Worm (Caenorhabditis elegans) whole organism, L2 larva: Measurements from ENCODE around the gene F53C11.9.

Source experiments
- C34F6.9 ChIP-seq: fragments of 150-350 bp; optimal IDR thresholded peaks from 2 replicates; lab custom pipeline; 2014; ENCODE audit warnings: missing biosample characterization, missing genetic modification characterization
- F13H6.1 ChIP-seq: sonication (generic microtip); optimal IDR thresholded peaks from 2 replicates; lab custom pipeline; 2016; ENCODE audit warnings: missing genetic modification characterization, missing compliant biosample characterization
- R02D3.7 ChIP-seq: fragments of 150-350 bp; optimal IDR thresholded peaks from 2 replicates; lab custom pipeline; 2014; ENCODE audit warnings: missing biosample characterization, missing genetic modification characterization
- Y55F3AM.14 ChIP-seq: fragments of 200-800 bp; sonication (Bioruptor generic); optimal IDR thresholded peaks from 2 replicates; lab custom pipeline; 2018; ENCODE audit warnings: mild to moderate bottlenecking, missing genetic modification characterization, missing compliant biosample characterization
- ZK546.5 ChIP-seq: sonication (generic microtip); optimal IDR thresholded peaks from 2 replicates; lab custom pipeline; 2017; ENCODE audit warnings: missing biosample characterization, missing genetic modification characterization
- alr-1 ChIP-seq: fragments of 150-350 bp; optimal IDR thresholded peaks from 2 replicates; lab custom pipeline; 2014; ENCODE audit warnings: missing biosample characterization, missing genetic modification characterization
- aly-2 ChIP-seq: fragments of 150-350 bp; optimal IDR thresholded peaks from 2 replicates; lab custom pipeline; 2014; ENCODE audit warnings: missing biosample characterization, missing genetic modification characterization
- ama-1 ChIP-seq: fragments of 150-350 bp; optimal IDR thresholded peaks from 2 replicates; lab custom pipeline; 2018; ENCODE audit warnings: inconsistent platforms
- blmp-1 ChIP-seq: sonication (generic microtip); optimal IDR thresholded peaks from 2 replicates; lab custom pipeline; 2017; ENCODE audit warnings: missing genetic modification characterization, mild to moderate bottlenecking, missing compliant biosample characterization, antibody characterized with exemption, moderate library complexity; ENCODE audit not compliant: insufficient read depth
- ceh-16 ChIP-seq: fragments of 150-350 bp; optimal IDR thresholded peaks from 2 replicates; lab custom pipeline; 2014; ENCODE audit warnings: missing biosample characterization, missing genetic modification characterization
- crh-2 ChIP-seq: sonication (generic microtip); optimal IDR thresholded peaks from 2 replicates; lab custom pipeline; 2017; ENCODE audit warnings: missing biosample characterization, missing genetic modification characterization
- dmd-4 ChIP-seq: sonication (generic microtip); optimal IDR thresholded peaks from 2 replicates; lab custom pipeline; 2017; ENCODE audit warnings: missing biosample characterization, missing genetic modification characterization
- egl-27 ChIP-seq: sonication (generic microtip); optimal IDR thresholded peaks from 3 replicates; lab custom pipeline; 2017; ENCODE audit warnings: missing biosample characterization, missing genetic modification reagents, missing genetic modification characterization
- fos-1 ChIP-seq: fragments of 150-350 bp; optimal IDR thresholded peaks from 2 replicates; lab custom pipeline; 2014; ENCODE audit warnings: missing biosample characterization, missing genetic modification characterization
- gmeb-1 ChIP-seq: fragments of 150-350 bp; optimal IDR thresholded peaks from 2 replicates; lab custom pipeline; 2014; ENCODE audit warnings: missing biosample characterization, missing genetic modification characterization
- lin-11 ChIP-seq: fragments of 150-350 bp; sonication (generic microtip); optimal IDR thresholded peaks from 2 replicates; lab custom pipeline; 2014; ENCODE audit warnings: missing biosample characterization, missing genetic modification characterization, inconsistent platforms, mixed read lengths
- lin-13 ChIP-seq: fragments of 150-350 bp; optimal IDR thresholded peaks from 2 replicates; lab custom pipeline; 2014; ENCODE audit warnings: missing biosample characterization, missing genetic modification reagents, missing genetic modification characterization
- lsy-2 ChIP-seq, 2 experiments: fragments of 150-350 bp in 1 of 2; sonication (generic microtip) in 1 of 2; optimal IDR thresholded peaks; 2 replicates each; lab custom pipeline; 2014 to 2017; ENCODE audit warnings: missing biosample characterization in 2 of 2, missing genetic modification characterization in 2 of 2
- mab-5 ChIP-seq: fragments of 150-350 bp; optimal IDR thresholded peaks from 2 replicates; lab custom pipeline; 2014; ENCODE audit warnings: missing biosample characterization, missing genetic modification characterization
- mbf-1 ChIP-seq: sonication (generic microtip); optimal IDR thresholded peaks from 2 replicates; lab custom pipeline; 2017; ENCODE audit warnings: missing biosample characterization, missing genetic modification characterization
- nhr-10 ChIP-seq: sonication (generic microtip); optimal IDR thresholded peaks from 2 replicates; lab custom pipeline; 2017; ENCODE audit warnings: missing biosample characterization, missing genetic modification characterization
- nhr-11 ChIP-seq: fragments of 150-350 bp; optimal IDR thresholded peaks from 2 replicates; lab custom pipeline; 2014; ENCODE audit warnings: missing biosample characterization, missing genetic modification characterization
- nhr-12 ChIP-seq: fragments of 150-350 bp; optimal IDR thresholded peaks from 2 replicates; lab custom pipeline; 2014; ENCODE audit warnings: missing biosample characterization, missing genetic modification characterization
- nhr-129 ChIP-seq: fragments of 150-350 bp; optimal IDR thresholded peaks from 2 replicates; lab custom pipeline; 2014; ENCODE audit warnings: missing biosample characterization, missing genetic modification characterization
- nhr-21 ChIP-seq: fragments of 150-350 bp; optimal IDR thresholded peaks from 2 replicates; lab custom pipeline; 2014; ENCODE audit warnings: missing biosample characterization, missing genetic modification characterization
- nhr-23 ChIP-seq: fragments of 150-350 bp; optimal IDR thresholded peaks from 2 replicates; lab custom pipeline; 2014; ENCODE audit warnings: missing biosample characterization, missing genetic modification reagents, missing genetic modification characterization
- nhr-237 ChIP-seq: fragments of 150-350 bp; optimal IDR thresholded peaks from 2 replicates; lab custom pipeline; 2014; ENCODE audit warnings: missing biosample characterization, missing genetic modification characterization
- nhr-25 ChIP-seq: fragments of 150-350 bp; sonication (generic microtip); optimal IDR thresholded peaks from 3 replicates; lab custom pipeline; 2014; ENCODE audit warnings: missing biosample characterization, missing genetic modification characterization
- nhr-77 ChIP-seq: fragments of 150-350 bp; optimal IDR thresholded peaks from 2 replicates; lab custom pipeline; 2014; ENCODE audit warnings: missing biosample characterization, missing genetic modification characterization
- peb-1 ChIP-seq: fragments of 150-350 bp; optimal IDR thresholded peaks from 2 replicates; lab custom pipeline; 2014; ENCODE audit warnings: missing biosample characterization, missing genetic modification characterization
- sem-4 ChIP-seq: fragments of 150-350 bp; optimal IDR thresholded peaks from 2 replicates; lab custom pipeline; 2014; ENCODE audit warnings: missing biosample characterization, missing genetic modification reagents, missing genetic modification characterization
- skn-1 ChIP-seq: sonication (generic microtip); optimal IDR thresholded peaks from 2 replicates; lab custom pipeline; 2017; ENCODE audit warnings: missing biosample characterization, missing genetic modification characterization
- sma-9 ChIP-seq, 2 experiments: fragments of 150-350 bp in 1 of 2; sonication (generic microtip) in 1 of 2; optimal IDR thresholded peaks; 2 replicates each; lab custom pipeline; 2014 to 2016; ENCODE audit warnings: missing genetic modification characterization in 2 of 2, mild to moderate bottlenecking in 1 of 2, missing biosample characterization in 1 of 2, missing compliant biosample characterization in 1 of 2, missing genetic modification reagents in 1 of 2, moderate library complexity in 1 of 2
- snpc-4 ChIP-seq: fragments of 150-350 bp; optimal IDR thresholded peaks from 2 replicates; lab custom pipeline; 2014; ENCODE audit warnings: missing biosample characterization, missing genetic modification characterization
- unc-55 ChIP-seq: fragments of 150-350 bp; sonication (generic microtip); optimal IDR thresholded peaks from 3 replicates; lab custom pipeline; 2014; ENCODE audit warnings: missing biosample characterization, missing genetic modification reagents, missing genetic modification characterization
- unc-62 ChIP-seq: fragments of 150-350 bp; optimal IDR thresholded peaks from 2 replicates; lab custom pipeline; 2014; ENCODE audit warnings: missing biosample characterization, missing genetic modification reagents, missing genetic modification characterization
- zag-1 ChIP-seq: fragments of 150-350 bp; optimal IDR thresholded peaks from 2 replicates; lab custom pipeline; 2014; ENCODE audit warnings: missing biosample characterization, missing genetic modification characterization
- ztf-1 ChIP-seq: fragments of 200-800 bp; sonication (Bioruptor generic); conservative IDR thresholded peaks from 2 replicates; pipeline ENCODE4 v1.3.6; 2022; ENCODE audit warnings: missing genetic modification characterization, missing compliant biosample characterization
- ztf-11 ChIP-seq: sonication (generic microtip); optimal IDR thresholded peaks from 2 replicates; lab custom pipeline; 2017; ENCODE audit warnings: missing biosample characterization, missing genetic modification characterization
- ztf-4 ChIP-seq: fragments of 150-350 bp; optimal IDR thresholded peaks from 2 replicates; lab custom pipeline; 2014; ENCODE audit warnings: missing biosample characterization, missing genetic modification characterization

Gene F53C11.9

DNA sequence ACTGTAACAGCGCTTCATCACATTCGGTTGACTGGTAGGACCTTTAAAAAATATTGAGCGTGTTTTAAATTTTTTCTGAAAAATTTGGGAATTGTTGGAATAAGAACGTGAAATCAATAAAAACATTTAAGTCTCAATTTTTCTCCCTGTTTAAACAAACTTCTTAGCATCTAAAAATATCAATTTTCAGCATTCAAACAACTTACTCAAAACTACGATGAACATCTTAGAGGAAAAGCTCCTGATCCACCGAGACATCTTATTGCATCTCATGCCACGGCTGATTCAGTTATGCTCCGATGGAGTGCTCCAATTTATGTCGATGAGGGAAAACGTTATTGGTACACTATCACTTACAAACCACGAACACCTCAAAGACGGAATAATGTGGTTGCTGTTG, 21.4 kb downstream of the F53C11.9 start:
- TF ChIP-seq C34F6.9 = no peak
- no peak for TF ChIP-seq alr-1 (tag; lab: Kevin White, UChicago)
- TF ChIP-seq egl-27 = no peak
- no peak for TF ChIP-seq unc-62 (GFP tag; lab: Kevin White, UChicago)
- no peak for TF ChIP-seq unc-55
- TF ChIP-seq mab-5 (tag; lab: Kevin White, UChicago) = no peak
- no peak for TF ChIP-seq nhr-25 (tag; lab: Kevin White, UChicago)
- TF ChIP-seq ztf-11 (tag; lab: Kevin White, UChicago) = no peak
- TF ChIP-seq sma-9 (GFP tag; optimal IDR thresholded peaks at IDR 0.05; lab: Kevin White, UChicago) = no peak
- no peak for TF ChIP-seq sma-9 (tag; optimal IDR thresholded peaks at IDR 0.05; lab: Kevin White, UChicago)
- no peak for TF ChIP-seq R02D3.7 (tag; lab: Kevin White, UChicago)
- TF ChIP-seq F13H6.1 = no peak
- TF ChIP-seq Y55F3AM.14 (GFP tag; lab: Kevin White, UChicago) = no peak
- no peak for TF ChIP-seq aly-2 (tag; lab: Kevin White, UChicago)
- TF ChIP-seq zag-1 (tag; lab: Kevin White, UChicago) = no peak
- TF ChIP-seq ZK546.5 = no peak

DNA sequence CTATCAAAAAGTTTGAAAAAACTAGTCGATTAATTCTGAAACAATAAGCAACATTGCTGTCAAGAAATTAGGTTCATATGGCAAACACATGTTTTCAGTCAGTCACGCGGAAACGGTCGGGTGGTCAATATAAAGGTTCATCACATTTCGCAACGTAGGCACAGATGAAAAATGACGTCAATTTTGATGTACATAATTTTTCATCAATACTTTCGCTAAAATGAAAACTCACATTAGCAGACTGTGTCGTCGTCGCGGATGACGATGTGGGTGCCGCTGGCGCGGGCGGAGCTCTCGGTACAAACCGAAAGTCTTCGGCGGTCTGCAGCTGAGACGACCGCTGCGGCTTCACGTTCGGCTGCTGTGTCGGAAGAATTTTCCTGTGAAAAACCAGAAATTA, 26.1 kb downstream of the F53C11.9 start, which contains the start of gene swan-2:
TSS of gene swan-2 (minus strand) at position 380 of the 400 bp plus-strand sequence.
- TF ChIP-seq nhr-25 (tag; lab: Kevin White, UChicago) (no peak), nhr-129 (tag; lab: Kevin White, UChicago) (peak; percentile 30)

DNA sequence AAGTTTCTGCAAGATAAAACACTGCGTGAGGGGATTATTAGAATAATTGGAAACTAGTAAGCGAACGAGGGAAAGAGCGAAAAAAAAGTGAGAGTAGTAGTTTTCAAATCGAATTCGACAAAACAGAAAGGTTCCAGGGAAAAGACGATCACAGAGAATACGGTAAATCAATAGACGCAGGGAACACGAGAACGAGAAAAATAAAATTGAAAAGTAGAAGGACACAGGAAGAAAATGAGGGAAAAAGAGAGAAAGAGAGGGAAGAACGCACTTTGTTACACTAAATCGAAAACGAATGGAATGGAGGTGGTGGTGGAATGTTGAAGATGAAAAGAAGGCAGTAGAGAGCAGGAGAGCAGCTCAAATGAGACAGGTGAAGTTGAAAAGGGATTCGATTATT, 29.4 kb downstream of the F53C11.9 start, which contains the start of gene swan-1:
TSS of gene swan-1 (minus strand) at position 6 of the 400 bp plus-strand sequence.
- no peak for TF ChIP-seq skn-1 (tag; lab: Kevin White, UChicago)
- TF ChIP-seq nhr-11 (tag; lab: Kevin White, UChicago) = no peak
- TF ChIP-seq unc-55 = no peak
- no peak for TF ChIP-seq nhr-12 (tag; lab: Kevin White, UChicago)
- TF ChIP-seq aly-2 (tag; lab: Kevin White, UChicago) = no peak
- no peak for TF ChIP-seq nhr-23
- TF ChIP-seq mbf-1 (tag; lab: Kevin White, UChicago) = no peak
- no peak for TF ChIP-seq crh-2 (tag; lab: Kevin White, UChicago)
- no peak for TF ChIP-seq nhr-77
- no peak for TF ChIP-seq lin-13 (GFP tag; lab: Kevin White, UChicago)
- no peak for TF ChIP-seq R02D3.7 (tag; lab: Kevin White, UChicago)
- no peak for TF ChIP-seq fos-1 (tag; lab: Kevin White, UChicago)
- no peak for TF ChIP-seq gmeb-1 (tag; lab: Kevin White, UChicago)
- no peak for TF ChIP-seq dmd-4 (tag; lab: Kevin White, UChicago)
- peak; percentile 27 for TF ChIP-seq F13H6.1
- TF ChIP-seq nhr-21 (tag; lab: Kevin White, UChicago) = no peak
- TF ChIP-seq nhr-237 (tag; lab: Kevin White, UChicago) = no peak
- TF ChIP-seq sma-9 (GFP tag; optimal IDR thresholded peaks at IDR 0.05; lab: Kevin White, UChicago) = peak; percentile 16
- TF ChIP-seq sma-9 (tag; optimal IDR thresholded peaks at IDR 0.05; lab: Kevin White, UChicago) = no peak
- no peak for TF ChIP-seq nhr-25 (tag; lab: Kevin White, UChicago)
- TF ChIP-seq lsy-2 (tag; optimal IDR thresholded peaks at IDR 0.05; lab: Kevin White, UChicago) = peak in 1 of 2 experiments; percentile 35
- TF ChIP-seq sem-4 (tag; lab: Kevin White, UChicago) = peak; percentile 16
- no peak for TF ChIP-seq lin-11 (tag; lab: Kevin White, UChicago)
- no peak for TF ChIP-seq ZK546.5
- TF ChIP-seq nhr-10 (tag; lab: Kevin White, UChicago) = no peak
- TF ChIP-seq ztf-1 (GFP tag; lab: Robert Waterston, UW) = no peak
- TF ChIP-seq nhr-129 (tag; lab: Kevin White, UChicago) = peak; percentile 12
- TF ChIP-seq snpc-4 = no peak
- peak; percentile 3 for TF ChIP-seq C34F6.9
- TF ChIP-seq blmp-1 (tag; lab: Kevin White, UChicago) = peak; percentile 47
- TF ChIP-seq ama-1 (lab: Kevin White, UChicago) = no peak
- no peak for TF ChIP-seq ztf-11 (tag; lab: Kevin White, UChicago)
- no peak for TF ChIP-seq zag-1 (tag; lab: Kevin White, UChicago)
- no peak for TF ChIP-seq ztf-4 (tag; lab: Kevin White, UChicago)
- no peak for TF ChIP-seq unc-62 (GFP tag; lab: Kevin White, UChicago)
- no peak for TF ChIP-seq ceh-16 (tag; lab: Kevin White, UChicago)
- TF ChIP-seq peb-1 = no peak
- TF ChIP-seq, all 48 proteins: peak for 7
